Worm (Caenorhabditis elegans): ENCODE measurements around the gene Y116A8B.4.

DNA sequence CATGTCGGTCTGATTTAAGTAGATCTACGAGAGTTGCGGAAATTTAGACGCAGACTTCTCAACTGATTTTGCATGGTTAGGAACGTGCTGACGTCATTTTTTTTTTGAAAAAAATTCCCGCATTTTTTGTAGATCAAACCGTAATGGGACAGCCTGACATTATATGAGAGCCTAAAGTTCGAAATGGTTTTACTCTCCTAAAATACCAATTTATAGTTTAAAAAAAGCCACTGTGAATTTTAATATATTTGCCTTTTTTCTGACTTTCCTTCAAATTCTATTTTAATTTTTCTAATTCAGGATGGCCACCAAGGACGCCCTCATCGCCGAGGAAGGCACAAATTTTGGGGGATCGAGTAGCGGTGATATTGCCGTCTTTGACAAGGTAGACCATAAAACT lies 45.5 kb downstream of the Y116A8B.4 start, which contains the start of gene atgp-1:
- TF ChIP-seq cog-1 (tag; optimal IDR thresholded peaks at IDR 0.05) (no peak), med-1 (GFP tag; optimal IDR thresholded peaks at IDR 0.05; ENCODE audit: insufficient read depth) (no peak), flt-1 (GFP tag; IDR thresholded peaks at IDR 0.05) (no peak), ztf-29 (GFP tag; IDR thresholded peaks at IDR 0.05) (no peak)

Measured in whole organism, midembryonic.